Fruit fly (Drosophila melanogaster) whole organism, pupa: Measurements from ENCODE around the gene laza.

ENCODE experiments used
- D1 ChIP-seq: fragments of 200-800 bp; sonication (Bioruptor generic); optimal IDR thresholded peaks from 2 replicates; lab custom pipeline; 2018; ENCODE audit warnings: missing biosample characterization, mild to moderate bottlenecking, missing genetic modification characterization, moderate library complexity
- Snoo ChIP-seq: fragments of 200-800 bp; sonication (Bioruptor generic); optimal IDR thresholded peaks from 3 replicates; lab custom pipeline; 2017; ENCODE audit warnings: missing biosample characterization, mild to moderate bottlenecking, missing genetic modification characterization, inconsistent platforms

DNA sequence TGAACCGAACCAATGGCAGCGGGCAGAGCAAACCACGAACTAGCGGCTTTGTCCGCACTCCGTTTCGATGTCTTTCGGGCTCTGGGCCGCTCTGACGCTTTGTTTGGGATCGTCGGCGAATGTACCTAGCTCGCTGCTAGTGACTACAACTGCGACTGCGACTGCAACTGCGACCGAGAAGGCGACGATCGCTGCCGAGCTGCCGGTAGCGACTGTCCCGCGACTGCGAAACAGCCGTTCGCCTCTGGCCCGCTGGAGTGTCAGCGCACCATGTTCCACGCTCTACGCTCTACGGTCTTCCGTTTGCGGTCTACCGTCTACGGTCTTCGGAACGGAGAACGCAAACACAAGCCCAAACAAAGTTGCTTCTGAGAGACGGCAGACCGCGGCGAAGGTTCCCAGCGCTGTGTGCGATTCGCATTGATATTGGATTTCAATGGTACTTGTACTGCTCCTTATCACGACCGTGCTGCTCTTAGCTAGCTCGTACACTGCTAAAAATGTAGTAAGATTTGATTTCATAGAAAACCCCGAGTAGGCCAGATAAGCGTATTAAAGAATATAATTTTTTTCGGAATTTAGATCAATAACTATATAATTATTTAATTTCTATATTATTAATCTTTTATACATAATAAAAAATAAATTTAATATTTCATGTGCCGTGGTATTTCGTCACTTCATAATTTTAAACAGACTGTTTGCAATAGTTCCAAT lies at the start of gene laza:
- TF ChIP-seq D1 (tag; lab: Kevin White, UChicago) (no peak), Snoo (no peak)
